Worm (Caenorhabditis elegans) whole organism, L1 larva: Measurements from ENCODE around the gene T02H6.9.

ENCODE experiments used
- alr-1 ChIP-seq: fragments of 200-800 bp; sonication (Bioruptor generic); optimal IDR thresholded peaks from 2 replicates; lab custom pipeline; 2018; ENCODE audit warnings: borderline replicate concordance, mild to moderate bottlenecking, missing genetic modification characterization, missing compliant biosample characterization
- aly-2 ChIP-seq: fragments of 150-350 bp; optimal IDR thresholded peaks from 2 replicates; lab custom pipeline; 2014; ENCODE audit warnings: missing biosample characterization, missing genetic modification characterization
- blmp-1 ChIP-seq: fragments of 150-350 bp; optimal IDR thresholded peaks from 2 replicates; lab custom pipeline; 2014; ENCODE audit warnings: missing biosample characterization, missing genetic modification characterization
- ceh-63 ChIP-seq: fragments of 200-800 bp; sonication (Bioruptor generic); optimal IDR thresholded peaks from 2 replicates; lab custom pipeline; 2018; ENCODE audit warnings: mild to moderate bottlenecking, missing genetic modification characterization, missing compliant biosample characterization
- ceh-8 ChIP-seq: fragments of 200-800 bp; sonication (Bioruptor generic); optimal IDR thresholded peaks from 2 replicates; lab custom pipeline; 2018; ENCODE audit warnings: mild to moderate bottlenecking, missing genetic modification characterization, moderate library complexity, missing compliant biosample characterization
- ceh-88 ChIP-seq: fragments of 200-800 bp; sonication (Bioruptor generic); IDR thresholded peaks from 2 replicates; pipeline ENCODE4 v1.3.6; 2022; ENCODE audit warnings: missing genetic modification characterization, missing compliant biosample characterization
- ceh-90 ChIP-seq: sonication (generic microtip); optimal IDR thresholded peaks from 2 replicates; lab custom pipeline; 2016; ENCODE audit warnings: missing genetic modification characterization, missing compliant biosample characterization
- ces-1 ChIP-seq: fragments of 150-350 bp; optimal IDR thresholded peaks from 2 replicates; lab custom pipeline; 2014; ENCODE audit warnings: missing biosample characterization, missing genetic modification reagents, missing genetic modification characterization
- dpl-1 ChIP-seq, 3 experiments: fragments of 150-350 bp in 2 of 3; sonication (generic microtip) in 1 of 3; optimal IDR thresholded peaks; 2 replicates each; lab custom pipeline; 2014 to 2017; ENCODE audit warnings: missing biosample characterization in 3 of 3, missing genetic modification characterization in 3 of 3, missing genetic modification reagents in 3 of 3
- dsc-1 ChIP-seq: sonication (generic microtip); optimal IDR thresholded peaks from 2 replicates; lab custom pipeline; 2016; ENCODE audit warnings: mild to moderate bottlenecking, missing genetic modification characterization, missing compliant biosample characterization
- efl-1 ChIP-seq, 4 experiments: fragments of 150-350 bp; optimal IDR thresholded peaks in 3 of 4; peaks in 1 of 4; 1 replicate in 1 of 4; 2 replicates in 3 of 4; lab custom pipeline; 2014; ENCODE audit warnings: missing biosample characterization in 2 of 4, missing genetic modification characterization in 2 of 4, missing genetic modification reagents in 2 of 4
- efl-3 ChIP-seq: fragments of 200-800 bp; sonication (Bioruptor generic); optimal IDR thresholded peaks from 2 replicates; lab custom pipeline; 2018; ENCODE audit warnings: mild to moderate bottlenecking, missing genetic modification characterization, missing compliant biosample characterization
- egl-13 ChIP-seq: sonication (generic microtip); optimal IDR thresholded peaks from 2 replicates; lab custom pipeline; 2016; ENCODE audit warnings: missing genotype, missing genetic modification reagents, missing genetic modification characterization, missing compliant biosample characterization
- elt-2 ChIP-seq: sonication (generic microtip); optimal IDR thresholded peaks from 2 replicates; lab custom pipeline; 2016; ENCODE audit warnings: missing genetic modification characterization, mild to moderate bottlenecking, inconsistent platforms, missing compliant biosample characterization, missing genetic modification reagents
- elt-3 ChIP-seq, 6 experiments: fragments of 150-350 bp in 1 of 6; sonication (generic microtip); optimal IDR thresholded peaks; 2 replicates each; lab custom pipeline; 2017 to 2018; ENCODE audit warnings: missing biosample characterization in 6 of 6, missing genetic modification characterization in 6 of 6, inconsistent platforms in 1 of 6
- grh-1 ChIP-seq: fragments of 200-800 bp; sonication (Bioruptor generic); IDR thresholded peaks from 2 replicates; pipeline ENCODE4 v1.3.6; 2022; ENCODE audit warnings: missing genetic modification reagents, missing genetic modification characterization, missing compliant biosample characterization
- hlh-17 ChIP-seq: fragments of 200-800 bp; sonication (Bioruptor generic); optimal IDR thresholded peaks from 2 replicates; lab custom pipeline; 2018; ENCODE audit warnings: missing genetic modification characterization, mild to moderate bottlenecking, missing compliant biosample characterization, moderate library complexity, borderline replicate concordance
- hpl-2 ChIP-seq: fragments of 150-350 bp; optimal IDR thresholded peaks from 2 replicates; lab custom pipeline; 2014; ENCODE audit warnings: missing biosample characterization, missing genetic modification reagents, missing genetic modification characterization
- irx-1 ChIP-seq: sonication (generic microtip); optimal IDR thresholded peaks from 2 replicates; lab custom pipeline; 2016; ENCODE audit warnings: missing genetic modification characterization, missing compliant biosample characterization
- isw-1 ChIP-seq: fragments of 200-800 bp; sonication (Bioruptor generic); IDR thresholded peaks from 2 replicates; pipeline ENCODE4 v1.3.6; 2022; ENCODE audit warnings: missing genetic modification characterization, missing compliant biosample characterization
- lin-13 ChIP-seq: fragments of 150-350 bp; optimal IDR thresholded peaks from 2 replicates; lab custom pipeline; 2014; ENCODE audit warnings: missing biosample characterization, missing genetic modification reagents, missing genetic modification characterization
- lin-35 ChIP-seq, 2 experiments: fragments of 150-350 bp; optimal IDR thresholded peaks; 2 replicates each; lab custom pipeline; 2014; ENCODE audit warnings: missing biosample characterization in 2 of 2, missing genetic modification characterization in 2 of 2, missing genetic modification reagents in 2 of 2
- lsy-2 ChIP-seq, 2 experiments: fragments of 150-350 bp; optimal IDR thresholded peaks; 2 replicates each; lab custom pipeline; 2014; ENCODE audit warnings: missing biosample characterization in 2 of 2, missing genetic modification characterization in 2 of 2
- mab-9 ChIP-seq: fragments of 200-800 bp; sonication (Bioruptor generic); IDR thresholded peaks from 2 replicates; pipeline ENCODE4 v1.3.6; 2022; ENCODE audit warnings: missing genetic modification reagents, missing genetic modification characterization, missing compliant biosample characterization
- mep-1 ChIP-seq: fragments of 150-350 bp; optimal IDR thresholded peaks from 2 replicates; lab custom pipeline; 2014; ENCODE audit warnings: missing biosample characterization, missing genetic modification characterization
- nhr-11 ChIP-seq: fragments of 150-350 bp; optimal IDR thresholded peaks from 2 replicates; lab custom pipeline; 2014; ENCODE audit warnings: missing biosample characterization, missing genetic modification characterization
- nhr-20 ChIP-seq: sonication (generic microtip); optimal IDR thresholded peaks from 2 replicates; lab custom pipeline; 2016; ENCODE audit warnings: mild to moderate bottlenecking, missing genetic modification characterization, missing compliant biosample characterization
- nhr-47 ChIP-seq: sonication (generic microtip); optimal IDR thresholded peaks from 2 replicates; lab custom pipeline; 2016; ENCODE audit warnings: mild to moderate bottlenecking, missing genetic modification characterization, moderate library complexity, missing compliant biosample characterization
- nhr-77 ChIP-seq: fragments of 150-350 bp; optimal IDR thresholded peaks from 2 replicates; lab custom pipeline; 2014; ENCODE audit warnings: missing biosample characterization, missing genetic modification characterization
- nhr-84 ChIP-seq: sonication (generic microtip); optimal IDR thresholded peaks from 2 replicates; lab custom pipeline; 2017; ENCODE audit warnings: missing biosample characterization, missing genetic modification characterization
- nhr-85 ChIP-seq: sonication (generic microtip); peaks from one replicate; lab custom pipeline; 2016; ENCODE audit warnings: missing genetic modification characterization, inconsistent platforms, missing compliant biosample characterization
- skn-1 ChIP-seq: fragments of 150-350 bp; optimal IDR thresholded peaks from 2 replicates; lab custom pipeline; 2014; ENCODE audit warnings: missing biosample characterization, missing genetic modification characterization
- snu-23 ChIP-seq: sonication (generic microtip); optimal IDR thresholded peaks from 2 replicates; lab custom pipeline; 2016; ENCODE audit warnings: missing genetic modification characterization, missing compliant biosample characterization
- sup-37 ChIP-seq: fragments of 200-800 bp; sonication (Bioruptor generic); optimal IDR thresholded peaks from 2 replicates; lab custom pipeline; 2018; ENCODE audit warnings: mild to moderate bottlenecking, missing genetic modification characterization, missing compliant biosample characterization
- swsn-7 ChIP-seq: sonication (generic microtip); optimal IDR thresholded peaks from 2 replicates; lab custom pipeline; 2016; ENCODE audit warnings: missing genetic modification characterization, missing compliant biosample characterization
- tbx-2 ChIP-seq: sonication (generic microtip); optimal IDR thresholded peaks from 2 replicates; lab custom pipeline; 2016; ENCODE audit warnings: missing genetic modification characterization, missing compliant biosample characterization
- tlp-1 ChIP-seq: fragments of 150-350 bp; optimal IDR thresholded peaks from 2 replicates; lab custom pipeline; 2014; ENCODE audit warnings: missing biosample characterization, missing genetic modification characterization
- unc-30 ChIP-seq: sonication (generic microtip); optimal IDR thresholded peaks from 2 replicates; lab custom pipeline; 2017; ENCODE audit warnings: missing biosample characterization, missing genetic modification characterization
- unc-86 ChIP-seq: sonication (generic microtip); optimal IDR thresholded peaks from 2 replicates; lab custom pipeline; 2016; ENCODE audit warnings: missing genetic modification characterization, missing compliant biosample characterization
- unc-98 ChIP-seq: fragments of 200-800 bp; sonication (Bioruptor generic); IDR thresholded peaks from 2 replicates; pipeline ENCODE4 v1.3.6; 2022; ENCODE audit warnings: missing genetic modification characterization, missing compliant biosample characterization
- vab-15 ChIP-seq: sonication (generic microtip); optimal IDR thresholded peaks from 2 replicates; lab custom pipeline; 2017; ENCODE audit warnings: missing genotype, mild to moderate bottlenecking, missing genetic modification characterization, missing compliant biosample characterization
- xbp-1 ChIP-seq: sonication (generic microtip); optimal IDR thresholded peaks from 2 replicates; lab custom pipeline; 2016; ENCODE audit warnings: missing genetic modification characterization, missing compliant biosample characterization
- zag-1 ChIP-seq: fragments of 150-350 bp; optimal IDR thresholded peaks from 2 replicates; lab custom pipeline; 2014; ENCODE audit warnings: missing biosample characterization, missing genetic modification characterization
- ztf-4 ChIP-seq: fragments of 150-350 bp; optimal IDR thresholded peaks from 2 replicates; lab custom pipeline; 2014; ENCODE audit warnings: missing biosample characterization, missing genetic modification characterization

T02H6.9 gene

DNA sequence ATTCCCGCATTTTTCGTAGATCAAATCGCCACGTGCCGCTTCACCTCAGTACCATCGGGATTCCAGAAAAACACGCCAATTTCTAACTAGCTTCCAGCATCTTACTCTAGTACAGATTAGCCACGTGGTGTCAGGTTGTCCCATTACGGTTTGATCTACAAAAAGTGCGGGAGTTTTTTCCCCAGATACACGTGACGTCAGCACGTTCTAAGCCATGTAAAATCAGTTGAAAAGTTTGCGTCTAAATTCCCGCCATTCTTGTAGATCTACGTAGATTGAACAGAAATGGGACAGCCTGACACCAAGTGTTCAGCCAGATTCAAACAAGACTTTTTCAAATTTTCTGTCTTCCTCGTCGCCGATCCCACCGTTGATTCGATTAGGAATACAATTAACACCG, at the start of gene T02H6.9:
T02H6.9 (plus strand) TSS at position 301 of the 400 bp plus-strand sequence.
- TF ChIP-seq elt-2 (tag; lab: Kevin White, UChicago) = no peak
- TF ChIP-seq alr-1 (tag; lab: Kevin White, UChicago) = no peak
- TF ChIP-seq aly-2 (tag; lab: Kevin White, UChicago) = no peak
- TF ChIP-seq lin-13 (GFP tag; lab: Kevin White, UChicago) = no peak
- no peak for TF ChIP-seq elt-3 (tag; optimal IDR thresholded peaks at IDR 0.05; lab: Kevin White, UChicago)
- TF ChIP-seq efl-3 (GFP tag; lab: Kevin White, UChicago) = no peak
- no peak for TF ChIP-seq nhr-77 (tag; lab: Kevin White, UChicago)
- no peak for TF ChIP-seq irx-1
- no peak for TF ChIP-seq zag-1
- no peak for TF ChIP-seq ceh-63 (GFP tag; lab: Kevin White, UChicago)
- TF ChIP-seq vab-15 (tag; lab: Kevin White, UChicago) = no peak
- TF ChIP-seq hlh-17 (GFP tag; lab: Kevin White, UChicago) = no peak
- TF ChIP-seq dpl-1 (GFP tag; optimal IDR thresholded peaks at IDR 0.05; lab: Kevin White, UChicago) = no peak
- TF ChIP-seq blmp-1 (tag; lab: Kevin White, UChicago) = no peak
- no peak for TF ChIP-seq skn-1 (tag; lab: Kevin White, UChicago)

DNA sequence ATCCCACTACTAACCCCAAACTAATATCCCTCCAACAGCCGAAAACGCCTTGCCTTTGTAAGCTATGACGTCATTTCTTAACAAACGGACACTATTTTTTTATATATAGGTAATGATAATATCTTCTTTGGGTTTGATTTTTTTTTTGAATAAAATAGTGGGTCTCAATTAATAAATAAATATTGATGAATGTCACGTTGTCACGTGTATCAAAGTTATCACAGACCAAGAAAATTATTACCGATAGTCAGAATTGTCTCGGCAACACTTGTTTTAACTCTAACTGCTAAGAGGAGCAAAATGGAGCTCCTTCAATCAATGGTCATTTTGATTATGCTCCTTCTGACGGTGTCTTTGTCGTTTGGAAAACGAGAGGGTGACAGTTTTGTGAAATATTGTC, 44.7 kb upstream of the T02H6.9 start, which contains the start of gene T04B8.1:
T04B8.1 (plus strand) TSS at position 301 of the 400 bp plus-strand sequence.
- no peak for TF ChIP-seq dsc-1
- TF ChIP-seq ztf-4 = no peak
- no peak for TF ChIP-seq ceh-88 (GFP tag; lab: Robert Waterston, UW)
- TF ChIP-seq sup-37 (GFP tag; lab: Kevin White, UChicago) = no peak
- TF ChIP-seq swsn-7 = no peak
- no peak for TF ChIP-seq nhr-84 (tag; lab: Kevin White, UChicago)
- TF ChIP-seq snu-23 (GFP tag; lab: Kevin White, UChicago) = no peak
- no peak for TF ChIP-seq tlp-1 (tag; lab: Kevin White, UChicago)
- TF ChIP-seq hlh-17 (GFP tag; lab: Kevin White, UChicago) = no peak

DNA sequence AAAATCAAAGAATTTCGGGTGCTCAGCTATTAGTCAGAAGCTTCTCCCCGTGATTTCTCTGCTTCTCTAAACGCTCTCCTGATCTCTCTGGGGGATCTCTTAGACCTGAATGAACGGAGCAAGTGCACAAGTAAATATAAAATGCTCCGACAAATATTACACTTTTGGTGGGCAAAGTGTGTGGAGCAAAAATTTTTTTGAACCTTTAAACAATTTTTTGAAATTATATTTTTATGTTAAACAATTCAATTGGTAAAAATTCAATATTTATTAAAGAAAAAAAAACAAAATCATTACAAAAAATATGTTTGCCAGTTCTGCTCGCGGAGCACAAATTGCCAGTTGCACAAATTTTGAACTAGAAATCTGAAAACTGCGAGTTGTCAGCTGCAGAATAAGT, 39.2 kb upstream of the T02H6.9 start, which contains the start of gene K07E8.6:
K07E8.6 (minus strand) TSS at position 101 of the 400 bp plus-strand sequence.
- TF ChIP-seq unc-98 = no peak
- TF ChIP-seq ces-1 (GFP tag; lab: Kevin White, UChicago) = no peak
- no peak for TF ChIP-seq ceh-90 (tag; lab: Kevin White, UChicago)

DNA sequence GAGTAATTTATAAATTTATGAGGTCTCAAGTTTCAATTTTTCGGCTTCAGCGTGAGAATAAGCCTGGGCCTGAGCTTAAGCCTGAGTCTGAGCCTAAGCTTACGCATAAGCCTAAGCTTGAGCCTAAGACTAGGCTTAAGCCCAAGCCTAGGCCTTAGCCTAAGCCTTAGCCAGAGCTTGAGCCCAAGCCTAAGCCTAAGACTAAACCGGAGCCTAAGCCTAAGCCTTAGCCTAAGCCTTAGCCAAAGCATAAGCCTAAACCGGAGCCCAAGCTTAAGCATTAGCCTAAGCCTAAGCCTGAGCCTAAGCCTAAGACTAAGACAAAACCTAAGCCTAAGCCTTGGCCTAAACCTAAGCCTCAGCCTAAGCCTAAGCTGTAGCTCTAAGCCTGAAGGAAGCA, 34.9 kb upstream of the T02H6.9 start:
- TF ChIP-seq nhr-11 (tag; lab: Kevin White, UChicago) (no peak), mab-9 (no peak), egl-13 (tag; lab: Kevin White, UChicago) (no peak), unc-86 (tag; lab: Kevin White, UChicago) (no peak), hpl-2 (GFP tag; lab: Kevin White, UChicago) (no peak), ztf-4 (no peak), unc-30 (no peak)

DNA sequence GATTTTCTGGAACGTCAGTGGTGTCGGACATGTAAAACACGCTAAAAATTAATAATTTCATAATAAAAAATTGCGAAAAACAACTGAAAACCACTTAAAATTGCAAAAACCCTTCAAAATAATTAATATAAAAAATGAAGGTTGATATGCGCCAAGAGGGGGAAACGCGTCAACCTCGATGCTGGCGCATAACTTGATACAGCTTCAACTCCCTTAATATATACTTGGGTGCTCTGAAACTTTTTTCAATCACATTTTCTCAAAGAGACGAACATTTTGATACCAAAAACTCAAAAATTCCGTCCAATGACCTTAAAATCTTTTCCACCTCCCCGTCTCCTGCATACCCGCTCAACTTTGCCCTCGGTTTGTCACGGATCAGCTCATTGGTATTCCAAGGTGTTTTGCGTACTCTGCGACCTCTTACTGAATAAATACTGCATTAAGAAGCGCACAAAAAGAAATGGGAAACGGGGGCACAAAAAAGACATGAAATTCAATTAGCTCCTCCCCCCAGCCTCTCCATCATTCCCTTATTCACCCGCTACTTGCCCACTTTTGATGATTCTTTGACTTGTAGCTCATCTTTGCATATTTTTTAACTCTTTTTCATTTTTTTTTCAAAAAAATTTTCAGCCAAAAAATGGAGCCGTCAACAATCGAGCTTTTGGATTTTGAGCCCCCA, 28.2 kb upstream of the T02H6.9 start, which contains the start of the genes K07E8.7 and frpr-14:
K07E8.7 (minus strand) TSS at position 47 of the 685 bp plus-strand sequence.
frpr-14 (plus strand) TSS at position 635 of the 685 bp plus-strand sequence.
- TF ChIP-seq grh-1 = peak; percentile 28; the same call in 1 of the 2 replicates
- TF ChIP-seq isw-1 (GFP tag; lab: Robert Waterston, UW) = peak; percentile 96
- peak in 1 of 6 experiments; percentile 5 for TF ChIP-seq elt-3 (tag; optimal IDR thresholded peaks at IDR 0.05; lab: Kevin White, UChicago)
- TF ChIP-seq lin-35 (GFP tag; optimal IDR thresholded peaks at IDR 0.05; lab: Kevin White, UChicago) = peak; percentile 52 to 64
- TF ChIP-seq nhr-47 (tag; lab: Kevin White, UChicago) = peak; percentile 56
- peak; percentile 29 for TF ChIP-seq swsn-7
- TF ChIP-seq ceh-8 (GFP tag; lab: Kevin White, UChicago) = no peak
- TF ChIP-seq mep-1 = peak; percentile 26
- TF ChIP-seq dpl-1 (GFP tag; optimal IDR thresholded peaks at IDR 0.05; lab: Kevin White, UChicago) = peak in 2 of 3 experiments; percentile 37 to 47
- peak; percentile 28 for TF ChIP-seq xbp-1 (tag; lab: Kevin White, UChicago)
- peak; percentile 71 for TF ChIP-seq nhr-85 (tag; lab: Kevin White, UChicago)
- peak; percentile 6 for TF ChIP-seq unc-86 (tag; lab: Kevin White, UChicago)
- peak; percentile 5 for TF ChIP-seq skn-1 (tag; lab: Kevin White, UChicago)
- peak; percentile 16 for TF ChIP-seq nhr-20 (tag; lab: Kevin White, UChicago)
- peak; percentile 4 for TF ChIP-seq tbx-2 (tag; lab: Kevin White, UChicago)
- no peak for TF ChIP-seq vab-15 (tag; lab: Kevin White, UChicago)
- peak; percentile 35 to 64 for TF ChIP-seq lsy-2 (tag; optimal IDR thresholded peaks at IDR 0.05; lab: Kevin White, UChicago)
- TF ChIP-seq efl-1 (optimal IDR thresholded peaks at IDR 0.05; lab: Kevin White, UChicago) = peak; percentile 30 to 35
- TF ChIP-seq efl-1 (GFP tag; optimal IDR thresholded peaks at IDR 0.05 in 1 of 2; lab: Kevin White, UChicago) = peak; percentile 50 to 90
